Fruit fly (Drosophila melanogaster) whole organism, adult: ENCODE results near the gene CG31775.
"Not testable (repeated sequence)": the region's sequence is repeated elsewhere in the genome, so short reads cannot be mapped to it uniquely, and the experiment has no call there.

Experiments
- CG11617 ChIP-seq: fragments of 200-800 bp; sonication (Bioruptor generic); optimal IDR thresholded peaks from 2 replicates; lab custom pipeline; 2017; ENCODE audit warnings: mild to moderate bottlenecking, missing biosample characterization, missing genetic modification reagents, missing genetic modification characterization
- CG12768 ChIP-seq: fragments of 200-800 bp; sonication (Bioruptor generic); optimal IDR thresholded peaks from 2 replicates; lab custom pipeline; 2017; ENCODE audit warnings: missing biosample characterization, missing genetic modification characterization, mild to moderate bottlenecking, moderate library complexity, missing genetic modification reagents
- CG14711 ChIP-seq: fragments of 200-800 bp; sonication (Bioruptor generic); optimal IDR thresholded peaks from 2 replicates; lab custom pipeline; 2018; ENCODE audit warnings: missing biosample characterization, mild to moderate bottlenecking, missing genetic modification characterization, moderate library complexity
- CG33017 ChIP-seq: fragments of 200-800 bp; sonication (Bioruptor generic); optimal IDR thresholded peaks from 2 replicates; lab custom pipeline; 2018; ENCODE audit warnings: missing biosample characterization, mild to moderate bottlenecking, missing genetic modification characterization, moderate library complexity
- CG5204 ChIP-seq: fragments of 200-800 bp; sonication (Bioruptor generic); optimal IDR thresholded peaks from 2 replicates; lab custom pipeline; 2016; ENCODE audit warnings: missing biosample characterization, missing genetic modification characterization
- CG7045 ChIP-seq: fragments of 200-800 bp; sonication (Bioruptor generic); optimal IDR thresholded peaks from 2 replicates; lab custom pipeline; 2017; ENCODE audit warnings: missing biosample characterization, mild to moderate bottlenecking, missing genetic modification characterization
- CG7101 ChIP-seq: fragments of 200-800 bp; sonication (Bioruptor generic); optimal IDR thresholded peaks from 2 replicates; lab custom pipeline; 2018; ENCODE audit warnings: missing biosample characterization, mild to moderate bottlenecking, missing genetic modification characterization, moderate library complexity
- Clk ChIP-seq: fragments of 200-800 bp; sonication (Bioruptor generic); optimal IDR thresholded peaks from 2 replicates; lab custom pipeline; 2017; ENCODE audit warnings: missing biosample characterization, missing genetic modification characterization
- Crg-1 ChIP-seq: fragments of 200-800 bp; sonication (Bioruptor generic); optimal IDR thresholded peaks from 2 replicates; lab custom pipeline; 2016; ENCODE audit warnings: missing biosample characterization, missing genetic modification characterization
- Hr96 ChIP-seq: fragments of 200-800 bp; sonication (Bioruptor generic); optimal IDR thresholded peaks from 2 replicates; lab custom pipeline; 2016; ENCODE audit warnings: missing biosample characterization, missing genetic modification characterization
- Mnt ChIP-seq: fragments of 200-800 bp; sonication (Bioruptor generic); optimal IDR thresholded peaks from 2 replicates; lab custom pipeline; 2016; ENCODE audit warnings: missing biosample characterization, mild to moderate bottlenecking, missing genetic modification characterization
- bab1 ChIP-seq: fragments of 200-800 bp; sonication (Bioruptor generic); optimal IDR thresholded peaks from 3 replicates; lab custom pipeline; 2019; ENCODE audit warnings: missing biosample characterization, mild to moderate bottlenecking, missing genetic modification characterization, moderate library complexity
- cic ChIP-seq: fragments of 200-800 bp; sonication (Bioruptor generic); optimal IDR thresholded peaks from 2 replicates; lab custom pipeline; 2017; ENCODE audit warnings: missing biosample characterization, mild to moderate bottlenecking, missing genetic modification characterization, moderate library complexity
- cnc ChIP-seq, 2 experiments: fragments of >200 bp; optimal IDR thresholded peaks; 2 replicates each; lab custom pipeline; 2017
- kay ChIP-seq: fragments of 200-800 bp; sonication (Bioruptor generic); peaks from one replicate; lab custom pipeline; 2016; ENCODE audit warnings: missing biosample characterization, missing genetic modification characterization, borderline replicate concordance
- ovo ChIP-seq: fragments of 200-800 bp; sonication (Bioruptor generic); optimal IDR thresholded peaks from 2 replicates; lab custom pipeline; 2016; ENCODE audit warnings: missing biosample characterization, missing genetic modification characterization
- pad ChIP-seq: fragments of 200-800 bp; sonication (Bioruptor generic); optimal IDR thresholded peaks from 3 replicates; lab custom pipeline; 2017; ENCODE audit warnings: missing biosample characterization, missing genetic modification characterization, mild to moderate bottlenecking, moderate library complexity, missing genetic modification reagents
- tj ChIP-seq: fragments of 200-800 bp; sonication (Bioruptor generic); optimal IDR thresholded peaks from 3 replicates; lab custom pipeline; 2017; ENCODE audit warnings: missing biosample characterization, mild to moderate bottlenecking, missing genetic modification characterization, moderate library complexity
- toe ChIP-seq: fragments of 200-800 bp; sonication (Bioruptor generic); optimal IDR thresholded peaks from 2 replicates; lab custom pipeline; 2016; ENCODE audit warnings: missing biosample characterization, missing genetic modification characterization

CG31775 gene

dm6 chr2L:14746068-14746467 is 8.5 kb upstream of the CG31775 start:
- TF ChIP-seq CG12768 (GFP tag; lab: Kevin White, UChicago) (no peak), tj (GFP tag; lab: Kevin White, UChicago) (peak; percentile 90), Mnt (GFP tag; lab: Kevin White, UChicago) (no peak), Crg-1 (GFP tag; lab: Kevin White, UChicago) (no peak), kay (GFP tag; lab: Kevin White, UChicago) (no peak)

- TF ChIP-seq toe (GFP tag; lab: Kevin White, UChicago) (no peak), cnc (optimal IDR thresholded peaks at IDR 0.05; lab: Kevin White, UChicago) (no peak), Clk (no peak), CG5204 (GFP tag; lab: Kevin White, UChicago) (no peak)
Observed at dm6 chr2L:14745068-14745467, 7.5 kb upstream of the CG31775 start, which contains the start of gene CG42587. Gene CG42587 (minus strand): TSS chr2L:14745210.

- TF ChIP-seq cic (GFP tag; lab: Kevin White, UChicago) (no peak), CG14711 (tag; lab: Kevin White, UChicago) (no peak), bab1 (GFP tag; lab: Kevin White, UChicago) (no peak), cnc (optimal IDR thresholded peaks at IDR 0.05; lab: Kevin White, UChicago) (no peak), CG12768 (GFP tag; lab: Kevin White, UChicago) (no peak), CG7101 (tag; lab: Kevin White, UChicago) (no peak), tj (GFP tag; lab: Kevin White, UChicago) (no peak), CG7045 (GFP tag; lab: Kevin White, UChicago) (no peak), Hr96 (no peak), CG11617 (GFP tag; lab: Kevin White, UChicago) (no peak), Clk (no peak), CG5204 (GFP tag; lab: Kevin White, UChicago) (no peak)
Observed at dm6 chr2L:14744121-14744520, 6.6 kb upstream of the CG31775 start, which contains the start of gene CG42681. Gene CG42681 (plus strand): TSS chr2L:14744421.

- TF ChIP-seq ovo (no peak), CG11617 (GFP tag; lab: Kevin White, UChicago) (no peak), CG33017 (tag; lab: Kevin White, UChicago) (no peak), tj (GFP tag; lab: Kevin White, UChicago) (no peak), pad (GFP tag; lab: Kevin White, UChicago) (no peak), CG7101 (tag; lab: Kevin White, UChicago) (no peak), Crg-1 (GFP tag; lab: Kevin White, UChicago) (no peak), cic (GFP tag; lab: Kevin White, UChicago) (no peak), cnc (optimal IDR thresholded peaks at IDR 0.05; lab: Kevin White, UChicago) (no peak), kay (GFP tag; lab: Kevin White, UChicago) (no peak), Mnt (GFP tag; lab: Kevin White, UChicago) (no peak), CG5204 (GFP tag; lab: Kevin White, UChicago) (no peak), toe (GFP tag; lab: Kevin White, UChicago) (no peak)
Observed at dm6 chr2L:14743337-14743736, 5.8 kb upstream of the CG31775 start.

dm6 chr2L:14742893-14743292 is 5.3 kb upstream of the CG31775 start, which contains the start of gene CG34166:
Gene CG34166 (plus strand): TSS chr2L:14743193.
- TF ChIP-seq bab1 (GFP tag; lab: Kevin White, UChicago); CG33017 (tag; lab: Kevin White, UChicago); CG5204 (GFP tag; lab: Kevin White, UChicago): not testable (repeated sequence)

dm6 chr2L:14741740-14742139 is 4.2 kb upstream of the CG31775 start, which contains the start of gene CG42586:
Gene CG42586 (minus strand): TSS chr2L:14741840.
- not testable (repeated sequence) for TF ChIP-seq CG5204, cic, kay (GFP tag; lab: Kevin White, UChicago)

- not testable (repeated sequence) for TF ChIP-seq kay (GFP tag; lab: Kevin White, UChicago); CG33017 (tag; lab: Kevin White, UChicago); CG11617 (GFP tag; lab: Kevin White, UChicago)
Observed at dm6 chr2L:14739614-14740013, 2.0 kb upstream of the CG31775 start, which contains the start of gene CG42585. Gene CG42585 (plus strand): TSS chr2L:14739914.

- TF ChIP-seq CG14711 (tag; lab: Kevin White, UChicago); cnc (optimal IDR thresholded peaks at IDR 0.05; lab: Kevin White, UChicago); bab1 (GFP tag; lab: Kevin White, UChicago): not testable (repeated sequence)
Observed at dm6 chr2L:14735543-14735942, 2.0 kb downstream of the CG31775 start, which contains the start of gene CG31835. Gene CG31835 (plus strand): TSS chr2L:14735843.
